Fruit fly (Drosophila melanogaster) whole organism, embryonic: ENCODE data around the gene CG44362.

Experiments
- B-H2 ChIP-seq: fragments of 200-800 bp; sonication (Bioruptor generic); optimal IDR thresholded peaks from 2 replicates; lab custom pipeline; 2018; ENCODE audit warnings: missing biosample characterization, mild to moderate bottlenecking, missing genetic modification characterization
- CG10147 ChIP-seq: fragments of 200-800 bp; sonication (Bioruptor generic); optimal IDR thresholded peaks from 2 replicates; lab custom pipeline; 2019; ENCODE audit warnings: missing biosample characterization, mild to moderate bottlenecking, missing genetic modification characterization, moderate library complexity
- CG10209 ChIP-seq: fragments of 200-800 bp; sonication (Bioruptor generic); optimal IDR thresholded peaks from 3 replicates; lab custom pipeline; 2017; ENCODE audit warnings: missing biosample characterization, mild to moderate bottlenecking, missing genetic modification characterization, missing genetic modification reagents
- CG10462 ChIP-seq: fragments of 200-800 bp; sonication (Bioruptor generic); optimal IDR thresholded peaks from 2 replicates; lab custom pipeline; 2016; ENCODE audit warnings: missing biosample characterization, missing genetic modification characterization
- CG11085 ChIP-seq: fragments of 200-800 bp; sonication (Bioruptor generic); IDR thresholded peaks from 2 replicates; pipeline ENCODE4 v1.3.6; 2022; ENCODE audit warnings: missing biosample characterization, missing genetic modification characterization
- CG11504 ChIP-seq: fragments of 200-800 bp; sonication (Bioruptor generic); optimal IDR thresholded peaks from 3 replicates; lab custom pipeline; 2019; ENCODE audit warnings: missing biosample characterization, mild to moderate bottlenecking, missing genetic modification characterization, moderate library complexity
- CG1233 ChIP-seq: fragments of 200-800 bp; sonication (Bioruptor generic); optimal IDR thresholded peaks from 4 replicates; lab custom pipeline; 2018; ENCODE audit warnings: missing biosample characterization, mild to moderate bottlenecking, missing genetic modification characterization
- CG15073 ChIP-seq: fragments of 200-800 bp; sonication (Bioruptor generic); optimal IDR thresholded peaks from 2 replicates; lab custom pipeline; 2016; ENCODE audit warnings: missing biosample characterization, missing genetic modification characterization
- CG16813 ChIP-seq: fragments of 200-800 bp; sonication (Bioruptor generic); IDR thresholded peaks from 3 replicates; pipeline ENCODE4 v1.3.6; 2022; ENCODE audit warnings: missing biosample characterization, missing genetic modification characterization; ENCODE audit not compliant: partially characterized antibody
- CG18619 ChIP-seq: fragments of 200-800 bp; sonication (Bioruptor generic); optimal IDR thresholded peaks from 3 replicates; lab custom pipeline; 2017; ENCODE audit warnings: missing biosample characterization, mild to moderate bottlenecking, missing genetic modification characterization
- CG3407 ChIP-seq: fragments of 200-800 bp; sonication (Bioruptor generic); optimal IDR thresholded peaks from 2 replicates; lab custom pipeline; 2018; ENCODE audit warnings: missing biosample characterization, mild to moderate bottlenecking, missing genetic modification characterization
- CG7839 ChIP-seq: fragments of 200-800 bp; sonication (Bioruptor generic); optimal IDR thresholded peaks from 3 replicates; lab custom pipeline; 2018; ENCODE audit warnings: missing biosample characterization, mild to moderate bottlenecking, missing genetic modification characterization, moderate library complexity
- CG8944 ChIP-seq: fragments of 200-800 bp; sonication (Bioruptor generic); optimal IDR thresholded peaks from 3 replicates; lab custom pipeline; 2016; ENCODE audit warnings: missing biosample characterization, missing genetic modification characterization
- CG9727 ChIP-seq: fragments of 200-800 bp; sonication (Bioruptor generic); optimal IDR thresholded peaks from 3 replicates; lab custom pipeline; 2017; ENCODE audit warnings: missing biosample characterization, mild to moderate bottlenecking, missing genetic modification characterization
- Dp ChIP-seq: fragments of 200-800 bp; sonication (Bioruptor generic); optimal IDR thresholded peaks from 2 replicates; lab custom pipeline; 2018; ENCODE audit warnings: missing biosample characterization, mild to moderate bottlenecking, missing genetic modification characterization, moderate library complexity
- E2f2 ChIP-seq: fragments of 200-800 bp; sonication (Bioruptor generic); IDR thresholded peaks from 2 replicates; pipeline ENCODE4 v1.3.6; 2022; ENCODE audit warnings: missing biosample characterization, missing genetic modification characterization
- Ets97D ChIP-seq: fragments of 200-800 bp; sonication (Bioruptor generic); optimal IDR thresholded peaks from 3 replicates; lab custom pipeline; 2016; ENCODE audit warnings: missing biosample characterization, missing genetic modification characterization
- Hey ChIP-seq: fragments of 200-800 bp; sonication (Bioruptor generic); optimal IDR thresholded peaks from 3 replicates; lab custom pipeline; 2018; ENCODE audit warnings: missing biosample characterization, mild to moderate bottlenecking, missing genetic modification characterization
- Hmr ChIP-seq: fragments of 200-800 bp; sonication (Bioruptor generic); optimal IDR thresholded peaks from 3 replicates; lab custom pipeline; 2017; ENCODE audit warnings: mild to moderate bottlenecking, missing biosample characterization, missing genetic modification reagents, missing genetic modification characterization
- Hr51 ChIP-seq, 2 experiments: fragments of 200-800 bp; sonication (Bioruptor generic); optimal IDR thresholded peaks; 2 replicates in 1 of 2; 3 replicates in 1 of 2; lab custom pipeline; 2016 to 2018; ENCODE audit warnings: missing biosample characterization in 2 of 2, missing genetic modification characterization in 2 of 2, mild to moderate bottlenecking in 1 of 2, moderate library complexity in 1 of 2
- Mad ChIP-seq: fragments of 200-800 bp; sonication (Bioruptor generic); optimal IDR thresholded peaks from 2 replicates; lab custom pipeline; 2016; ENCODE audit warnings: missing biosample characterization, missing genetic modification characterization
- Xbp1 ChIP-seq: fragments of 200-800 bp; sonication (Bioruptor generic); optimal IDR thresholded peaks from 3 replicates; lab custom pipeline; 2016; ENCODE audit warnings: missing biosample characterization, mild to moderate bottlenecking, missing genetic modification characterization
- amos ChIP-seq: fragments of 200-800 bp; sonication (Bioruptor generic); IDR thresholded peaks from 2 replicates; pipeline ENCODE4 v1.3.6; 2022; ENCODE audit warnings: missing biosample characterization, missing genetic modification characterization; ENCODE audit not compliant: partially characterized antibody
- bsh ChIP-seq, 2 experiments: fragments of 200-800 bp; sonication (Bioruptor generic); optimal IDR thresholded peaks; 2 replicates each; lab custom pipeline; 2017 to 2018; ENCODE audit warnings: mild to moderate bottlenecking in 2 of 2, missing biosample characterization in 2 of 2, missing genetic modification characterization in 2 of 2, moderate library complexity in 1 of 2
- ci ChIP-seq: fragments of 200-800 bp; sonication (Bioruptor generic); IDR thresholded peaks from 3 replicates; pipeline ENCODE4 v1.3.6; 2022; ENCODE audit warnings: missing biosample characterization, missing genetic modification characterization
- cwo ChIP-seq: fragments of 200-800 bp; sonication (Bioruptor generic); optimal IDR thresholded peaks from 3 replicates; lab custom pipeline; 2017; ENCODE audit warnings: missing biosample characterization, missing genetic modification characterization, mild to moderate bottlenecking, moderate library complexity, missing genetic modification reagents
- eve ChIP-seq, 2 experiments: fragments of >200 bp; optimal IDR thresholded peaks; 2 replicates each; lab custom pipeline; 2017; ENCODE audit warnings: missing biosample characterization in 2 of 2, missing genetic modification characterization in 2 of 2
- fd102C ChIP-seq: fragments of 200-800 bp; sonication (Bioruptor generic); optimal IDR thresholded peaks from 2 replicates; lab custom pipeline; 2018; ENCODE audit warnings: missing biosample characterization, mild to moderate bottlenecking, missing genetic modification characterization, moderate library complexity
- hkb ChIP-seq, 2 experiments: fragments of 200-800 bp in 1 of 2; fragments of >200 bp in 1 of 2; sonication (Bioruptor generic) in 1 of 2; IDR thresholded peaks in 1 of 2; optimal IDR thresholded peaks in 1 of 2; 2 replicates each; pipeline versions ENCODE4 v1.3.6 to Lab custom; 2017 to 2022; ENCODE audit warnings: missing biosample characterization in 1 of 2, missing genetic modification characterization in 1 of 2
- ind ChIP-seq: fragments of 200-800 bp; sonication (Bioruptor generic); optimal IDR thresholded peaks from 3 replicates; lab custom pipeline; 2016; ENCODE audit warnings: missing biosample characterization, missing genetic modification characterization
- insv ChIP-seq, 2 experiments: fragments of 200-800 bp; sonication (Bioruptor generic); optimal IDR thresholded peaks; 3 replicates each; lab custom pipeline; 2016 to 2018; ENCODE audit warnings: missing biosample characterization in 2 of 2, missing genetic modification characterization in 2 of 2
- inv ChIP-seq: fragments of 200-800 bp; sonication (Bioruptor generic); IDR thresholded peaks from 2 replicates; pipeline ENCODE4 v1.3.6; 2022; ENCODE audit warnings: missing biosample characterization, missing genetic modification characterization; ENCODE audit not compliant: partially characterized antibody
- kni ChIP-seq: fragments of 200-800 bp; sonication (Bioruptor generic); optimal IDR thresholded peaks from 3 replicates; lab custom pipeline; 2017; ENCODE audit warnings: mild to moderate bottlenecking, missing biosample characterization, missing genetic modification reagents, missing genetic modification characterization
- knrl ChIP-seq: fragments of 200-800 bp; sonication (Bioruptor generic); IDR thresholded peaks from 3 replicates; pipeline ENCODE4 v1.3.6; 2022; ENCODE audit warnings: missing biosample characterization, missing genetic modification characterization; ENCODE audit not compliant: partially characterized antibody
- mam ChIP-seq: fragments of 200-800 bp; sonication (Bioruptor generic); optimal IDR thresholded peaks from 3 replicates; lab custom pipeline; 2016; ENCODE audit warnings: missing biosample characterization, missing genetic modification characterization
- nmo ChIP-seq: fragments of 200-800 bp; sonication (Bioruptor generic); optimal IDR thresholded peaks from 2 replicates; lab custom pipeline; 2018; ENCODE audit warnings: missing biosample characterization, mild to moderate bottlenecking, missing genetic modification characterization, moderate library complexity
- nom ChIP-seq: fragments of 200-800 bp; sonication (Bioruptor generic); optimal IDR thresholded peaks from 2 replicates; lab custom pipeline; 2017; ENCODE audit warnings: missing biosample characterization, missing genetic modification characterization, mild to moderate bottlenecking, moderate library complexity, missing genetic modification reagents
- prd ChIP-seq, 3 experiments: fragments of >200 bp in 2 of 3; fragments of 200-800 bp in 1 of 3; sonication (Bioruptor generic) in 1 of 3; optimal IDR thresholded peaks in 2 of 3; IDR thresholded peaks in 1 of 3; 2 replicates in 2 of 3; 3 replicates in 1 of 3; pipeline versions ENCODE4 v1.3.6 to Lab custom; 2017 to 2022; ENCODE audit warnings: missing biosample characterization in 1 of 3, missing genetic modification characterization in 1 of 3
- scrt ChIP-seq: fragments of 200-800 bp; sonication (Bioruptor generic); optimal IDR thresholded peaks from 2 replicates; lab custom pipeline; 2018; ENCODE audit warnings: missing biosample characterization, mild to moderate bottlenecking, missing genetic modification characterization, moderate library complexity
- sens ChIP-seq: fragments of 200-800 bp; sonication (Bioruptor generic); peaks from one replicate; lab custom pipeline; 2016; ENCODE audit warnings: missing biosample characterization, missing genetic modification characterization
- seq ChIP-seq: fragments of 200-800 bp; sonication (Bioruptor generic); IDR thresholded peaks from 2 replicates; pipeline ENCODE4 v1.3.6; 2022; ENCODE audit warnings: missing biosample characterization, missing genetic modification characterization
- sisA ChIP-seq: fragments of 200-800 bp; sonication (Bioruptor generic); IDR thresholded peaks from 2 replicates; pipeline ENCODE4 v1.3.6; 2022; ENCODE audit warnings: missing biosample characterization, missing genetic modification characterization
- slp2 ChIP-seq: fragments of 200-800 bp; sonication (Bioruptor generic); optimal IDR thresholded peaks from 2 replicates; lab custom pipeline; 2016; ENCODE audit warnings: missing biosample characterization, missing genetic modification characterization
- sqz ChIP-seq: fragments of 200-800 bp; sonication (Bioruptor generic); optimal IDR thresholded peaks from 3 replicates; lab custom pipeline; 2018; ENCODE audit warnings: missing biosample characterization, mild to moderate bottlenecking, missing genetic modification characterization
- twi ChIP-seq: fragments of 200-800 bp; optimal IDR thresholded peaks from 2 replicates; lab custom pipeline; 2019; ENCODE audit warnings: missing biosample characterization, mild to moderate bottlenecking, missing genetic modification characterization, moderate library complexity
- vfl ChIP-seq: fragments of 200-800 bp; sonication (Bioruptor generic); optimal IDR thresholded peaks from 2 replicates; lab custom pipeline; 2016; ENCODE audit warnings: missing biosample characterization, missing genetic modification characterization
- vvl ChIP-seq: fragments of 200-800 bp; sonication (Bioruptor generic); IDR thresholded peaks from 2 replicates; pipeline ENCODE4 v1.3.6; 2022; ENCODE audit warnings: missing biosample characterization, missing genetic modification characterization
- z ChIP-seq: fragments of 200-800 bp; sonication (Bioruptor generic); IDR thresholded peaks from 3 replicates; pipeline ENCODE4 v1.3.6; 2022; ENCODE audit warnings: missing biosample characterization, missing genetic modification characterization

The CG44362 gene

dm6 chr3L:11432472-11432871 lies 35.1 kb downstream of the CG44362 start:
- TF ChIP-seq CG15073 (GFP tag; lab: Kevin White, UChicago) (no peak), CG3407 (GFP tag; lab: Kevin White, UChicago) (no peak), twi (peak; percentile 88), CG9727 (GFP tag; lab: Kevin White, UChicago) (no peak), ci (0 out of 3 replicates have a peak, but pooled peaks have one; percentile 19), cwo (GFP tag; lab: Kevin White, UChicago) (no peak), knrl (GFP tag; lab: Robert Waterston, UW) (no peak), nom (GFP tag; lab: Kevin White, UChicago) (no peak), CG11085 (no peak), sens (GFP tag; lab: Kevin White, UChicago) (peak; percentile 60), Hey (tag; lab: Kevin White, UChicago) (peak; percentile 70), kni (peak; percentile 26), Hmr (GFP tag; lab: Kevin White, UChicago) (no peak), fd102C (GFP tag; lab: Kevin White, UChicago) (no peak), CG8944 (GFP tag; lab: Kevin White, UChicago) (no peak)

dm6 chr3L:11433151-11433550 lies 35.8 kb downstream of the CG44362 start:
- TF ChIP-seq CG11504 (tag; lab: Kevin White, UChicago), result peak; percentile 24
- TF ChIP-seq Mad (GFP tag; lab: Kevin White, UChicago), result no peak
- peak; percentile 15 for TF ChIP-seq slp2 (GFP tag; lab: Kevin White, UChicago)
- no peak for TF ChIP-seq vfl
- peak; percentile 49 for TF ChIP-seq vvl (GFP tag; lab: Robert Waterston, UW)
- TF ChIP-seq CG1233, result no peak
- TF ChIP-seq sisA, result peak; percentile 23; the same call in 1 of the 2 replicates
- TF ChIP-seq E2f2, result no peak
- TF ChIP-seq insv (GFP tag; optimal IDR thresholded peaks at IDR 0.05; lab: Kevin White, UChicago), result no peak
- no peak for TF ChIP-seq scrt (GFP tag; lab: Kevin White, UChicago)
- TF ChIP-seq mam (GFP tag; lab: Kevin White, UChicago), result no peak
- TF ChIP-seq sqz (GFP tag; lab: Kevin White, UChicago), result no peak
- TF ChIP-seq CG16813, result no peak
- TF ChIP-seq seq, result no peak
- peak; percentile 12 for TF ChIP-seq CG7839 (tag; lab: Kevin White, UChicago)
- TF ChIP-seq inv (GFP tag; lab: Robert Waterston, UW), result no peak
- TF ChIP-seq nmo (GFP tag; lab: Kevin White, UChicago), result peak; percentile 16
- TF ChIP-seq bsh (GFP tag; optimal IDR thresholded peaks at IDR 0.05; lab: Kevin White, UChicago), result peak in 1 of 2 experiments; percentile 8
- TF ChIP-seq Hr51 (GFP tag; optimal IDR thresholded peaks at IDR 0.05; lab: Kevin White, UChicago), result no peak
- no peak for TF ChIP-seq CG11085
- no peak for TF ChIP-seq z (GFP tag; lab: Robert Waterston, UW)
- TF ChIP-seq Dp (GFP tag; lab: Kevin White, UChicago), result no peak
- no peak for TF ChIP-seq CG18619 (GFP tag; lab: Kevin White, UChicago)
- TF ChIP-seq CG10147 (GFP tag; lab: Kevin White, UChicago), result no peak
- TF ChIP-seq ind, result no peak
- no peak for TF ChIP-seq CG10462 (GFP tag; lab: Kevin White, UChicago)
- TF ChIP-seq Ets97D, result no peak
- TF ChIP-seq CG10209 (GFP tag; lab: Kevin White, UChicago), result no peak
- TF ChIP-seq B-H2 (GFP tag; lab: Kevin White, UChicago), result no peak
- TF ChIP-seq Xbp1 (GFP tag; lab: Kevin White, UChicago), result peak; percentile 7
- no peak for TF ChIP-seq prd (optimal IDR thresholded peaks at IDR 0.05; lab: Kevin White, UChicago)
- peak; percentile 70 for TF ChIP-seq prd (GFP tag; IDR thresholded peaks at IDR 0.05; lab: Robert Waterston, UW)
- TF ChIP-seq amos (GFP tag; lab: Robert Waterston, UW), result no peak
- no peak for TF ChIP-seq eve (GFP tag; optimal IDR thresholded peaks at IDR 0.05; lab: Kevin White, UChicago)
- TF ChIP-seq hkb (optimal IDR thresholded peaks at IDR 0.05; lab: Kevin White, UChicago), result no peak
- peak; percentile 32; the same call in 1 of the 2 replicates for TF ChIP-seq hkb (GFP tag; IDR thresholded peaks at IDR 0.05; lab: Robert Waterston, UW)
